Fruit fly (Drosophila melanogaster) whole organism, embryonic: ENCODE results near the gene sage.

Experiments
- BEAF-32 ChIP-seq: fragments of 200-800 bp; sonication (Bioruptor generic); optimal IDR thresholded peaks from 3 replicates; lab custom pipeline; 2017; ENCODE audit warnings: missing biosample characterization, missing genetic modification characterization, mild to moderate bottlenecking, moderate library complexity, missing genetic modification reagents
- CG10321 ChIP-seq: fragments of 200-800 bp; sonication (Bioruptor generic); IDR thresholded peaks from 2 replicates; pipeline ENCODE4 v1.3.6; 2022; ENCODE audit warnings: missing biosample characterization, missing genetic modification characterization
- CG10543 ChIP-seq: fragments of 200-800 bp; sonication (Bioruptor generic); optimal IDR thresholded peaks from 3 replicates; lab custom pipeline; 2017; ENCODE audit warnings: missing biosample characterization, mild to moderate bottlenecking, missing genetic modification characterization, moderate library complexity
- CG11560 ChIP-seq: fragments of 200-800 bp; sonication (Bioruptor generic); IDR thresholded peaks from 3 replicates; pipeline ENCODE4 v1.3.6; 2022; ENCODE audit warnings: missing biosample characterization, missing genetic modification characterization
- CG12104 ChIP-seq: fragments of 200-800 bp; sonication (Bioruptor generic); optimal IDR thresholded peaks from 3 replicates; lab custom pipeline; 2016; ENCODE audit warnings: missing biosample characterization, missing genetic modification characterization
- CG12155 ChIP-seq: fragments of 200-800 bp; sonication (Bioruptor generic); optimal IDR thresholded peaks from 3 replicates; lab custom pipeline; 2016; ENCODE audit warnings: missing biosample characterization, missing genetic modification characterization
- CG12744 ChIP-seq: fragments of 200-800 bp; sonication (Bioruptor generic); optimal IDR thresholded peaks from 2 replicates; lab custom pipeline; 2016; ENCODE audit warnings: missing biosample characterization, missing genetic modification characterization
- CG12769 ChIP-seq: fragments of 200-800 bp; sonication (Bioruptor generic); optimal IDR thresholded peaks from 2 replicates; lab custom pipeline; 2019; ENCODE audit warnings: missing biosample characterization, mild to moderate bottlenecking, missing genetic modification characterization, moderate library complexity
- CG13296 ChIP-seq: fragments of 200-800 bp; sonication (Bioruptor generic); optimal IDR thresholded peaks from 3 replicates; lab custom pipeline; 2018; ENCODE audit warnings: missing biosample characterization, mild to moderate bottlenecking, missing genetic modification characterization
- CG14441 ChIP-seq: fragments of 200-800 bp; sonication (Bioruptor generic); IDR thresholded peaks from 2 replicates; pipeline ENCODE4 v1.3.6; 2022; ENCODE audit warnings: missing biosample characterization, missing genetic modification characterization
- CG14710 ChIP-seq: fragments of 200-800 bp; sonication (Bioruptor generic); optimal IDR thresholded peaks from 3 replicates; lab custom pipeline; 2019; ENCODE audit warnings: missing biosample characterization, mild to moderate bottlenecking, missing genetic modification characterization, moderate library complexity
- CG1529 ChIP-seq: fragments of 200-800 bp; sonication (Bioruptor generic); optimal IDR thresholded peaks from 3 replicates; lab custom pipeline; 2018; ENCODE audit warnings: missing biosample characterization, missing genetic modification characterization
- CG15514 ChIP-seq: fragments of 200-800 bp; sonication (Bioruptor generic); optimal IDR thresholded peaks from 3 replicates; lab custom pipeline; 2017; ENCODE audit warnings: missing biosample characterization, missing genetic modification characterization, mild to moderate bottlenecking, moderate library complexity, missing genetic modification reagents
- CG17361 ChIP-seq: fragments of 200-800 bp; sonication (Bioruptor generic); IDR thresholded peaks from 3 replicates; pipeline ENCODE4 v1.3.6; 2022; ENCODE audit warnings: missing biosample characterization, missing genetic modification characterization
- CG17802 ChIP-seq: fragments of 200-800 bp; sonication (Bioruptor generic); optimal IDR thresholded peaks from 2 replicates; lab custom pipeline; 2018; ENCODE audit warnings: missing biosample characterization, mild to moderate bottlenecking, missing genetic modification characterization, moderate library complexity
- CG2202 ChIP-seq: fragments of 200-800 bp; sonication (Bioruptor generic); optimal IDR thresholded peaks from 2 replicates; lab custom pipeline; 2018; ENCODE audit warnings: missing biosample characterization, mild to moderate bottlenecking, missing genetic modification characterization
- CG30403 ChIP-seq: fragments of 200-800 bp; sonication (Bioruptor generic); optimal IDR thresholded peaks from 3 replicates; lab custom pipeline; 2016; ENCODE audit warnings: missing biosample characterization, missing genetic modification characterization
- CG3995 ChIP-seq: fragments of 200-800 bp; sonication (Bioruptor generic); optimal IDR thresholded peaks from 3 replicates; lab custom pipeline; 2016; ENCODE audit warnings: missing biosample characterization, missing genetic modification characterization
- CG42726 ChIP-seq: fragments of 200-800 bp; sonication (Bioruptor generic); IDR thresholded peaks from 2 replicates; pipeline ENCODE4 v1.3.6; 2022; ENCODE audit warnings: missing biosample characterization, missing genetic modification characterization; ENCODE audit not compliant: partially characterized antibody
- CG5953 ChIP-seq: fragments of 200-800 bp; sonication (Bioruptor generic); IDR thresholded peaks from 2 replicates; pipeline ENCODE4 v1.3.6; 2022; ENCODE audit warnings: missing biosample characterization, missing genetic modification characterization
- CG7357 ChIP-seq: fragments of 200-800 bp; sonication (Bioruptor generic); IDR thresholded peaks from 3 replicates; pipeline ENCODE4 v1.3.6; 2022; ENCODE audit warnings: missing biosample characterization, missing genetic modification characterization
- CG8944 ChIP-seq: fragments of 200-800 bp; sonication (Bioruptor generic); optimal IDR thresholded peaks from 3 replicates; lab custom pipeline; 2016; ENCODE audit warnings: missing biosample characterization, missing genetic modification characterization
- CG9727 ChIP-seq: fragments of 200-800 bp; sonication (Bioruptor generic); optimal IDR thresholded peaks from 3 replicates; lab custom pipeline; 2017; ENCODE audit warnings: missing biosample characterization, mild to moderate bottlenecking, missing genetic modification characterization
- CG9817 ChIP-seq: fragments of 200-800 bp; sonication (Bioruptor generic); optimal IDR thresholded peaks from 2 replicates; lab custom pipeline; 2018; ENCODE audit warnings: missing biosample characterization, mild to moderate bottlenecking, missing genetic modification characterization, moderate library complexity
- E2f1 ChIP-seq: fragments of 200-800 bp; sonication (Bioruptor generic); IDR thresholded peaks from 2 replicates; pipeline ENCODE4 v1.3.6; 2022; ENCODE audit warnings: missing biosample characterization, missing genetic modification characterization
- ERR ChIP-seq: fragments of 200-800 bp; sonication (Bioruptor generic); optimal IDR thresholded peaks from 2 replicates; lab custom pipeline; 2016; ENCODE audit warnings: missing biosample characterization, missing genetic modification characterization
- Hr78 ChIP-seq, 2 experiments: fragments of 200-800 bp in 1 of 2; fragments of >200 bp in 1 of 2; sonication (Bioruptor generic) in 1 of 2; optimal IDR thresholded peaks; 2 replicates each; lab custom pipeline; 2017 to 2019; ENCODE audit warnings: missing biosample characterization in 2 of 2, missing genetic modification characterization in 2 of 2, mild to moderate bottlenecking in 1 of 2, moderate library complexity in 1 of 2
- Jarid2 ChIP-seq: fragments of 200-800 bp; sonication (Bioruptor generic); optimal IDR thresholded peaks from 3 replicates; lab custom pipeline; 2017; ENCODE audit warnings: mild to moderate bottlenecking, missing biosample characterization, missing genetic modification reagents, missing genetic modification characterization
- Lpt ChIP-seq: fragments of >200 bp; optimal IDR thresholded peaks from 2 replicates; lab custom pipeline; 2018; ENCODE audit warnings: missing biosample characterization, missing genetic modification characterization
- Mad ChIP-seq: fragments of 200-800 bp; sonication (Bioruptor generic); optimal IDR thresholded peaks from 2 replicates; lab custom pipeline; 2016; ENCODE audit warnings: missing biosample characterization, missing genetic modification characterization
- Meics ChIP-seq: fragments of 200-800 bp; sonication (Bioruptor generic); optimal IDR thresholded peaks from 2 replicates; lab custom pipeline; 2017; ENCODE audit warnings: missing biosample characterization, mild to moderate bottlenecking, missing genetic modification characterization
- TFAM ChIP-seq: fragments of 200-800 bp; sonication (Bioruptor generic); optimal IDR thresholded peaks from 2 replicates; lab custom pipeline; 2017; ENCODE audit warnings: missing biosample characterization, missing genetic modification characterization, inconsistent platforms
- Taf1 ChIP-seq: fragments of 200-800 bp; sonication (Bioruptor generic); IDR thresholded peaks from 2 replicates; pipeline ENCODE4 v1.3.6; 2022; ENCODE audit warnings: missing biosample characterization, missing genetic modification characterization
- cad ChIP-seq: fragments of >200 bp; optimal IDR thresholded peaks from 2 replicates; lab custom pipeline; 2017; ENCODE audit warnings: missing biosample characterization, missing genetic modification characterization
- crol ChIP-seq: fragments of 200-800 bp; sonication (Bioruptor generic); IDR thresholded peaks from 2 replicates; pipeline ENCODE4 v1.3.6; 2022; ENCODE audit warnings: missing biosample characterization, missing genetic modification characterization
- gem ChIP-seq: fragments of 200-800 bp; sonication (Bioruptor generic); optimal IDR thresholded peaks from 2 replicates; lab custom pipeline; 2019; ENCODE audit warnings: missing biosample characterization, mild to moderate bottlenecking, missing genetic modification characterization, moderate library complexity
- gro ChIP-seq: fragments of 200-800 bp; sonication (Bioruptor generic); optimal IDR thresholded peaks from 2 replicates; lab custom pipeline; 2016; ENCODE audit warnings: missing biosample characterization, missing genetic modification characterization
- ind ChIP-seq: fragments of 200-800 bp; sonication (Bioruptor generic); optimal IDR thresholded peaks from 3 replicates; lab custom pipeline; 2016; ENCODE audit warnings: missing biosample characterization, missing genetic modification characterization
- jumu ChIP-seq: fragments of 200-800 bp; sonication (Bioruptor generic); optimal IDR thresholded peaks from 3 replicates; lab custom pipeline; 2016; ENCODE audit warnings: missing biosample characterization, missing genetic modification characterization
- klu ChIP-seq: fragments of 200-800 bp; sonication (Bioruptor generic); IDR thresholded peaks from 2 replicates; pipeline ENCODE4 v1.3.6; 2022; ENCODE audit warnings: missing biosample characterization, missing genetic modification characterization
- luna ChIP-seq: fragments of 200-800 bp; sonication (Bioruptor generic); optimal IDR thresholded peaks from 2 replicates; lab custom pipeline; 2016; ENCODE audit warnings: missing biosample characterization, missing genetic modification characterization
- odd ChIP-seq: fragments of 200-800 bp; sonication (Bioruptor generic); optimal IDR thresholded peaks from 2 replicates; lab custom pipeline; 2017; ENCODE audit warnings: missing biosample characterization, mild to moderate bottlenecking, missing genetic modification characterization
- org-1 ChIP-seq: fragments of 200-800 bp; sonication (Bioruptor generic); optimal IDR thresholded peaks from 2 replicates; lab custom pipeline; 2017; ENCODE audit warnings: missing biosample characterization, missing genetic modification characterization
- pan ChIP-seq, 4 experiments: fragments of >200 bp in 3 of 4; fragments of 200-800 bp in 1 of 4; sonication (Bioruptor generic) in 1 of 4; optimal IDR thresholded peaks in 3 of 4; IDR thresholded peaks in 1 of 4; 2 replicates each; pipeline versions ENCODE4 v1.3.6 to Lab custom; 2017 to 2022; ENCODE audit warnings: missing biosample characterization in 2 of 4, missing genetic modification characterization in 2 of 4, mixed read lengths in 1 of 4
- pho ChIP-seq: fragments of 200-800 bp; sonication (Bioruptor generic); optimal IDR thresholded peaks from 2 replicates; lab custom pipeline; 2016; ENCODE audit warnings: missing biosample characterization, missing genetic modification characterization
- pros ChIP-seq: fragments of 200-800 bp; sonication (Bioruptor generic); optimal IDR thresholded peaks from 3 replicates; lab custom pipeline; 2019; ENCODE audit warnings: missing biosample characterization, mild to moderate bottlenecking, missing genetic modification characterization, moderate library complexity
- pum ChIP-seq: fragments of 200-800 bp; sonication (Bioruptor generic); optimal IDR thresholded peaks from 2 replicates; lab custom pipeline; 2016; ENCODE audit warnings: missing biosample characterization, missing genetic modification characterization
- run ChIP-seq: fragments of 200-800 bp; sonication (Bioruptor generic); optimal IDR thresholded peaks from 3 replicates; lab custom pipeline; 2018; ENCODE audit warnings: missing biosample characterization, mild to moderate bottlenecking, missing genetic modification characterization
- sug ChIP-seq: fragments of 200-800 bp; optimal IDR thresholded peaks from 2 replicates; lab custom pipeline; 2019; ENCODE audit warnings: missing biosample characterization, mild to moderate bottlenecking, missing genetic modification characterization, moderate library complexity

The sage gene

DNA sequence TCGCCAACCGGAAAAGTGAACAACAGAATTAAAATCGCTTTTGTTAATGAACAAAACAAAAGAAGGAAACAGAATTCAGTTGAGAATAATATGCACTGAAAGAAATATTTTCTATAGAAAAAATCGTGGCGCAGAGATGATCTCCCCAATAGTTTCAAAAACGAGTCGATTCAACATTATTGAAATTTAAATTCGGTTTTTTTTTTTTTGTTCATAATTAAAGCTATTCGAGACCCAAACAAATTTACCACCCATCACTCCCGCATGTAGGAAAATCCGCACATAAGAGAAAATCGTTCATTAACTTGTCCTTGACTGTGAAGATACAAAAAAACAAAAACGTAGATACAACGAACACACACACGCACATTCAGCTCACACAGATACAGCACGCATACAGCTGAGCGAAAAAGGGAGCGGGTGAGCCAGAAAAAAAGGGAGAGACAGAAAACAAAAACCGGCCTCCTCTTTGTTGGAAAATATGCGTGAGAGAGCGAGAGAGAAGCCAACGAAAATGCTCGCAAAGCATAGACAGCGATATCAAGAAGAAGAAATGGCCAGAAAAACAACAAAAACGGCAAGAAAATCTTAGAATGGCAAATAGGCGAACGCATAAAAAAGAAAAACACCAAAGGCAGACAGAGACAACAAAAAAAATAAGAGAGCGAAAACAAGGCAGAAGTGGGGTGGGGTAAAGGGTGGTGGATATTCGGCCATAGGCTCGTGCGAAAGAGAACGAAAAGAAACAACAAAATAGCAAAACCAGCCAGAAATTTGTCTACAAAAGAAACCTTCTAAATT is 43.7 kb downstream of the sage start (continued):
- peak; percentile 86 for TF ChIP-seq pros (GFP tag; lab: Kevin White, UChicago)
- TF ChIP-seq gem, result peak; percentile 67
- no peak for TF ChIP-seq E2f1 (GFP tag; lab: Robert Waterston, UW)
- TF ChIP-seq CG2202, result no peak
- peak; percentile 2 for TF ChIP-seq pum (GFP tag; lab: Kevin White, UChicago)
- TF ChIP-seq Taf1, result no peak
- TF ChIP-seq CG12769 (tag; lab: Kevin White, UChicago), result peak; percentile 40
- no peak for TF ChIP-seq ERR (GFP tag; lab: Kevin White, UChicago)
- TF ChIP-seq odd (GFP tag; lab: Kevin White, UChicago), result no peak
- TF ChIP-seq crol, result peak; percentile 75
- no peak for TF ChIP-seq gro
- TF ChIP-seq cad, result no peak
- 0 out of 3 replicates have a peak, but pooled peaks have one; percentile 30 for TF ChIP-seq CG17361 (GFP tag; lab: Robert Waterston, UW)
- TF ChIP-seq CG14710, result no peak
- no peak for TF ChIP-seq CG17802 (tag; lab: Kevin White, UChicago)
- peak; percentile 45; the same call in 1 of the 2 replicates for TF ChIP-seq CG14441 (GFP tag; lab: Robert Waterston, UW)
- TF ChIP-seq pan (optimal IDR thresholded peaks at IDR 0.05; lab: Kevin White, UChicago), result no peak
- TF ChIP-seq pan (GFP tag; optimal IDR thresholded peaks at IDR 0.05 in 1 of 2, IDR thresholded peaks at IDR 0.05 in 1 of 2), result peak in 1 of 2 experiments; percentile 32
- peak; percentile 43 for TF ChIP-seq CG30403
- TF ChIP-seq ind (GFP tag; lab: Kevin White, UChicago), result peak; percentile 28
- no peak for TF ChIP-seq TFAM (GFP tag; lab: Kevin White, UChicago)
- no peak for TF ChIP-seq klu (GFP tag; lab: Robert Waterston, UW)
- TF ChIP-seq CG12744 (GFP tag; lab: Kevin White, UChicago), result peak; percentile 58
- no peak for TF ChIP-seq CG8944 (GFP tag; lab: Kevin White, UChicago)
- TF ChIP-seq CG9727 (GFP tag; lab: Kevin White, UChicago), result peak; percentile 33
- no peak for TF ChIP-seq Jarid2 (GFP tag; lab: Kevin White, UChicago)
- TF ChIP-seq Hr78 (GFP tag; optimal IDR thresholded peaks at IDR 0.05; lab: Kevin White, UChicago), result peak in 1 of 2 experiments; percentile 22
- no peak for TF ChIP-seq Mad (GFP tag; lab: Kevin White, UChicago)
- TF ChIP-seq run, result no peak
- TF ChIP-seq CG12155 (GFP tag; lab: Kevin White, UChicago), result peak; percentile 19
- TF ChIP-seq CG42726, result 0 out of 2 replicates have a peak, but pooled peaks have one; percentile 16
- TF ChIP-seq CG1529, result no peak
- no peak for TF ChIP-seq jumu (GFP tag; lab: Kevin White, UChicago)
- TF ChIP-seq pho, result peak; percentile 38
- TF ChIP-seq CG5953, result no peak
- no peak for TF ChIP-seq CG10543
- TF ChIP-seq CG7357 (GFP tag; lab: Robert Waterston, UW), result 0 out of 3 replicates have a peak, but pooled peaks have one; percentile 19
- TF ChIP-seq BEAF-32, result no peak
- no peak for TF ChIP-seq CG11560
- no peak for TF ChIP-seq CG12104 (GFP tag; lab: Kevin White, UChicago)
- peak; percentile 3 for TF ChIP-seq sug (tag; lab: Kevin White, UChicago)
- peak; percentile 5 for TF ChIP-seq CG9817
- no peak for TF ChIP-seq CG3995 (GFP tag; lab: Kevin White, UChicago)
- peak; percentile 45 for TF ChIP-seq Meics (GFP tag; lab: Kevin White, UChicago)
- no peak for TF ChIP-seq CG15514 (GFP tag; lab: Kevin White, UChicago)
- no peak for TF ChIP-seq Lpt (GFP tag; lab: Kevin White, UChicago)
- peak; percentile 24 for TF ChIP-seq org-1 (GFP tag; lab: Kevin White, UChicago)
- no peak for TF ChIP-seq CG13296 (GFP tag; lab: Kevin White, UChicago)
- no peak for TF ChIP-seq CG10321 (GFP tag; lab: Robert Waterston, UW)
- TF ChIP-seq luna, result peak; percentile 50
